Worm (Caenorhabditis elegans) whole organism, early embryonic: ENCODE measurements around the gene R06F6.8.

ENCODE experiments used
- B0310.2 ChIP-seq: sonication (generic microtip); optimal IDR thresholded peaks from 2 replicates; lab custom pipeline; 2016; ENCODE audit warnings: mild to moderate bottlenecking, missing genetic modification characterization, missing compliant biosample characterization
- F13C5.2 ChIP-seq: sonication (generic microtip); optimal IDR thresholded peaks from 2 replicates; lab custom pipeline; 2017; ENCODE audit warnings: mild to moderate bottlenecking, missing genetic modification characterization, inconsistent platforms, missing compliant biosample characterization
- aly-1 ChIP-seq: sonication (generic microtip); optimal IDR thresholded peaks from 2 replicates; lab custom pipeline; 2016; ENCODE audit warnings: missing genetic modification characterization, missing compliant biosample characterization
- ama-1 ChIP-seq: fragments of 150-350 bp; optimal IDR thresholded peaks from 2 replicates; lab custom pipeline; 2014
- ceh-13 ChIP-seq: fragments of 200-800 bp; sonication (Bioruptor generic); optimal IDR thresholded peaks from 2 replicates; lab custom pipeline; 2018; ENCODE audit warnings: mild to moderate bottlenecking, missing genetic modification characterization, missing compliant biosample characterization
- ceh-36 ChIP-seq: sonication (generic microtip); optimal IDR thresholded peaks from 2 replicates; lab custom pipeline; 2016; ENCODE audit warnings: missing genetic modification characterization, inconsistent platforms, missing compliant biosample characterization
- ets-7 ChIP-seq: sonication (generic microtip); optimal IDR thresholded peaks from 2 replicates; lab custom pipeline; 2016; ENCODE audit warnings: missing genotype, missing genetic modification characterization, missing compliant biosample characterization
- flt-1 ChIP-seq: fragments of 200-800 bp; sonication (Bioruptor generic); IDR thresholded peaks from 2 replicates; pipeline ENCODE4 v1.3.6; 2022; ENCODE audit warnings: missing genetic modification characterization, missing compliant biosample characterization
- hmbx-1 ChIP-seq: sonication (generic microtip); optimal IDR thresholded peaks from 2 replicates; lab custom pipeline; 2016; ENCODE audit warnings: mild to moderate bottlenecking, missing genetic modification characterization, missing compliant biosample characterization
- hmg-4 ChIP-seq: fragments of 200-800 bp; sonication (Bioruptor generic); optimal IDR thresholded peaks from 2 replicates; lab custom pipeline; 2018; ENCODE audit warnings: mild to moderate bottlenecking, missing genetic modification characterization, missing compliant biosample characterization
- hnd-1 ChIP-seq: sonication (generic microtip); optimal IDR thresholded peaks from 2 replicates; lab custom pipeline; 2016; ENCODE audit warnings: missing genetic modification characterization, missing compliant biosample characterization
- pes-1 ChIP-seq: fragments of 200-800 bp; sonication (Bioruptor generic); IDR thresholded peaks from 2 replicates; pipeline ENCODE4 v1.3.6; 2022; ENCODE audit warnings: missing genetic modification reagents, missing genetic modification characterization, missing compliant biosample characterization
- scrt-1 ChIP-seq: fragments of 200-800 bp; sonication (Bioruptor generic); IDR thresholded peaks from 2 replicates; pipeline ENCODE4 v1.3.6; 2022; ENCODE audit warnings: missing genetic modification characterization, missing compliant biosample characterization
- sea-1 ChIP-seq: fragments of 200-800 bp; sonication (Bioruptor generic); conservative IDR thresholded peaks from 2 replicates; pipeline ENCODE4 v1.3.6; 2022; ENCODE audit warnings: missing genetic modification characterization, missing compliant biosample characterization
- tbx-11 ChIP-seq: fragments of 200-800 bp; sonication (Bioruptor generic); IDR thresholded peaks from 2 replicates; pipeline ENCODE4 v1.3.6; 2022; ENCODE audit warnings: missing genetic modification characterization, missing compliant biosample characterization
- tbx-37 ChIP-seq: fragments of 200-800 bp; sonication (Bioruptor generic); conservative IDR thresholded peaks from 2 replicates; pipeline ENCODE4 v1.3.6; 2022; ENCODE audit warnings: missing genetic modification reagents, missing genetic modification characterization, missing compliant biosample characterization
- tra-4 ChIP-seq: sonication (generic microtip); optimal IDR thresholded peaks from 2 replicates; lab custom pipeline; 2017; ENCODE audit warnings: missing genetic modification characterization, missing compliant biosample characterization

The R06F6.8 gene

DNA sequence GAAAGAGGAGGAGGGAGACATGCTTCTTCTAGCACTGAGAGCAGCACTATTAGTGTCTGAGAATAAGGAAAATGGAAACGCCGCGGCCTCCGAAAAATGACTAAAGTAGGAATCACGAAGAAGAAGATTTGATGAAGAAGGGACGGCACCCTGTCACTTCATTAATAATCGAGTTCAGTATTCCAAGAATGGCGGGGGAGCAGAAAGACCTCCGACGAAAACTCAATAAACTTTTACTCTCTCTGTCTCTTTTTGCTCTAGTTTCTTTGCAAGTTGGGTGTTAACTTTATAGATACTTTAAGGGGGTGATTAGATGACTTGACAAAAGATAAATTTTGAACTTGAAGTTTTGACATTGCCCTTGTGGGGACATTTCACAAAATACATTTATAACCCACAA, 50.5 kb downstream of the R06F6.8 start:
- TF ChIP-seq hmbx-1 (tag; lab: Kevin White, UChicago) = no peak
- no peak for TF ChIP-seq tbx-11 (GFP tag; lab: Robert Waterston, UW)
- no peak for TF ChIP-seq hmg-4
- TF ChIP-seq ama-1 (lab: Kevin White, UChicago) = no peak
- TF ChIP-seq aly-1 (tag; lab: Kevin White, UChicago) = no peak
- no peak for TF ChIP-seq B0310.2 (tag; lab: Kevin White, UChicago)
- TF ChIP-seq flt-1 = no peak
- TF ChIP-seq tbx-37 = no peak
- no peak for TF ChIP-seq F13C5.2
- TF ChIP-seq sea-1 = no peak
- no peak for TF ChIP-seq tra-4 (tag; lab: Kevin White, UChicago)
- no peak for TF ChIP-seq ceh-13
- no peak for TF ChIP-seq ceh-36 (tag; lab: Kevin White, UChicago)

DNA sequence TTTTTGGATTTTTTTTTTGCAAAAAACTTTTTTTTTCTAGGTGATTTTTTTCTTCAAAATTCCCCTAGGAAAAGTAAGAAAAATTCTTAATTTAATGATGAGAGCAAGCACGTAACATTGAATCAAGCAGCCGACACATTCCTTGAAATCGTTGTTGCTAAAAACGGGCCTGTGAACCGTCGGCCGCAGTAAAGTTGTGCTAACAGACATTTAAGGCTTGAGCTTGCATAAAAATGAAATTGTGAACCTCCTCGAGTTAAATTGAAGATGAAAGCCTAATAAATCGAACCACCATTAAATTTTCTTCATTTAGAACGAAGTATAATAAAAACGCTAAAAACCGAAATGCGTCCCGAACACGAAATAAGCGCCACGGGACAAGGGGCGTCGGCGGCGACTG, 51.8 kb downstream of the R06F6.8 start:
- no peak for TF ChIP-seq flt-1
- no peak for TF ChIP-seq ceh-13
- TF ChIP-seq aly-1 (tag; lab: Kevin White, UChicago) = no peak
- TF ChIP-seq scrt-1 (GFP tag; lab: Robert Waterston, UW) = no peak
- no peak for TF ChIP-seq tra-4 (tag; lab: Kevin White, UChicago)
- no peak for TF ChIP-seq hmbx-1 (tag; lab: Kevin White, UChicago)
- no peak for TF ChIP-seq ets-7 (tag; lab: Kevin White, UChicago)
- no peak for TF ChIP-seq tbx-11 (GFP tag; lab: Robert Waterston, UW)
- no peak for TF ChIP-seq pes-1 (GFP tag; lab: Robert Waterston, UW)
- TF ChIP-seq tbx-37 = no peak

DNA sequence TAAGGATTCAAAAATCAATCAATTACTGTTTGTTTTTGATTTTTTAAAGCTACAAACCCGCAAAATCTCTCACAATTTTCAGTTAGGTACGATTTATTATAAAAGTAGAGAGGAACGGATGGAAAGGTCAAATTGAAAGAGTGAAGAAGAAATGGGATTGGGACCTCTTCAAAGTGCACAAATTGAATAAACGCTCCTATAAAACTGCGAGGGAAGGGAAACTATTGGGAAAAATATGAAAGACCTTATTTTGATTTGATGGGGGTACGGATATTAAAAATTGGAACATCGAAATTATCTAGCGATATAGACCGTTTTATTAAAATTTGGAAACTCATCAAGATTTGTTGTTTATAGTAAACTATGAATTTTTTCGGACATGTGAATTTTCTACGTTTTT, 53.0 kb downstream of the R06F6.8 start:
- no peak for TF ChIP-seq ceh-36 (tag; lab: Kevin White, UChicago)
- TF ChIP-seq pes-1 (GFP tag; lab: Robert Waterston, UW) = no peak
- no peak for TF ChIP-seq flt-1
- no peak for TF ChIP-seq hmg-4
- no peak for TF ChIP-seq scrt-1 (GFP tag; lab: Robert Waterston, UW)
- no peak for TF ChIP-seq ceh-13
- no peak for TF ChIP-seq hnd-1 (tag; lab: Kevin White, UChicago)
- TF ChIP-seq tbx-37 = no peak
- TF ChIP-seq aly-1 (tag; lab: Kevin White, UChicago) = no peak
- TF ChIP-seq tra-4 (tag; lab: Kevin White, UChicago) = no peak
- TF ChIP-seq hmbx-1 (tag; lab: Kevin White, UChicago) = no peak
- TF ChIP-seq ama-1 (lab: Kevin White, UChicago) = no peak
- no peak for TF ChIP-seq F13C5.2
- TF ChIP-seq sea-1 = no peak
- no peak for TF ChIP-seq tbx-11 (GFP tag; lab: Robert Waterston, UW)
- TF ChIP-seq B0310.2 (tag; lab: Kevin White, UChicago) = no peak
- no peak for TF ChIP-seq ets-7 (tag; lab: Kevin White, UChicago)

DNA sequence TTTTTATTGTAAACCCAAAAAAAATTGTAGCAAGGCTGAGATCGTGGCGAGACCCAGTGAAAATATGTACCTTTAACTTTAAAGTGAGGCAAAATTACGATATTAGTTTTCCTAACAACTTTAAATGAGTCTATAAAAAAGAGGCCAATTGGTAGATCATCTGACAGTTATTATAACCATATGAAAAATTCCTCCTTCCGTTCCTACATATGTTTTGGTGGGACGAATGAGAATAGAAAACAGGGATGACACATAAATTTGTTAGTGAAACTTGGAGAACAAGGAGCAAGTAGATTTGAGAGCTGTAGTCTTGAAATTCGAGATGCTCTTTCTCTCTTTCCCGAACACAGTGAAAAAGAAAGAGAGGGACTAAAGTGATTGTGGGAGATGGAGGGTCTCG, 54.5 kb downstream of the R06F6.8 start:
- TF ChIP-seq ama-1 (lab: Kevin White, UChicago) (no peak), scrt-1 (GFP tag; lab: Robert Waterston, UW) (no peak), ets-7 (tag; lab: Kevin White, UChicago) (no peak), hmbx-1 (tag; lab: Kevin White, UChicago) (no peak), hmg-4 (no peak), B0310.2 (tag; lab: Kevin White, UChicago) (no peak), tbx-37 (no peak), hnd-1 (tag; lab: Kevin White, UChicago) (no peak), F13C5.2 (no peak), ceh-36 (tag; lab: Kevin White, UChicago) (no peak), aly-1 (tag; lab: Kevin White, UChicago) (no peak), pes-1 (GFP tag; lab: Robert Waterston, UW) (no peak)
